Fruit fly (Drosophila melanogaster): ENCODE results near the gene CG14316.

The CG14316 gene

dm6 chr3R:18171983-18172967 lies 20.4 kb downstream of the CG14316 start (continued):
- TF ChIP-seq ato (GFP tag; IDR thresholded peaks at IDR 0.05; ENCODE audit: partially characterized antibody) = no peak
- no peak; the same call in 2 of the 4 replicates for TF ChIP-seq Dll (GFP tag; IDR thresholded peaks at IDR 0.05; ENCODE audit: partially characterized antibody)
- TF ChIP-seq CG9932 (GFP tag; IDR thresholded peaks at IDR 0.05) = peak; percentile 82
- TF ChIP-seq Adf1 (GFP tag; IDR thresholded peaks at IDR 0.05) = peak; percentile 67
- TF ChIP-seq sc (optimal IDR thresholded peaks at IDR 0.05) = no peak
- TF ChIP-seq sc (GFP tag; optimal IDR thresholded peaks at IDR 0.05) = peak; percentile 89
- peak; percentile 94 for TF ChIP-seq CG2120 (GFP tag; optimal IDR thresholded peaks at IDR 0.05)
- peak; percentile 38; the same call in 1 of the 3 replicates for TF ChIP-seq Doc3 (GFP tag; IDR thresholded peaks at IDR 0.05; ENCODE audit: partially characterized antibody)
- TF ChIP-seq HmgZ (tag; optimal IDR thresholded peaks at IDR 0.05) = peak; percentile 92
- peak; percentile 90 for TF ChIP-seq Fer3 (tag; optimal IDR thresholded peaks at IDR 0.05)
- TF ChIP-seq Ets65A (GFP tag) = peak; percentile 98
- no peak for TF ChIP-seq prd (optimal IDR thresholded peaks at IDR 0.05)
- TF ChIP-seq prd (GFP tag; IDR thresholded peaks at IDR 0.05) = peak; percentile 93
- TF ChIP-seq slbo (GFP tag; IDR thresholded peaks at IDR 0.05) = peak; percentile 87
- peak; percentile 52 for TF ChIP-seq luna (GFP tag; optimal IDR thresholded peaks at IDR 0.05)
- TF ChIP-seq CG12942 (GFP tag; optimal IDR thresholded peaks at IDR 0.05) = peak; percentile 88
- TF ChIP-seq tin (GFP tag; optimal IDR thresholded peaks at IDR 0.05) = peak; percentile 92
- peak; percentile 93 for TF ChIP-seq CG10147 (GFP tag; optimal IDR thresholded peaks at IDR 0.05)
- peak; percentile 89 for TF ChIP-seq CG15011 (GFP tag; optimal IDR thresholded peaks at IDR 0.05)
- TF ChIP-seq ATbp (GFP tag; optimal IDR thresholded peaks at IDR 0.05) = peak; percentile 94
- peak; percentile 92 for TF ChIP-seq bab2 (GFP tag; optimal IDR thresholded peaks at IDR 0.05)
- peak; percentile 43 for TF ChIP-seq ash1 (GFP tag; optimal IDR thresholded peaks at IDR 0.05)
- TF ChIP-seq CkIIα-i1 (GFP tag; IDR thresholded peaks at IDR 0.05) = no peak
- TF ChIP-seq TFAM (GFP tag; optimal IDR thresholded peaks at IDR 0.05) = peak; percentile 56
- peak; percentile 80 for TF ChIP-seq repo (GFP tag; optimal IDR thresholded peaks at IDR 0.05)
- no peak for TF ChIP-seq eve (GFP tag; optimal IDR thresholded peaks at IDR 0.05)
- TF ChIP-seq ab (GFP tag; optimal IDR thresholded peaks at IDR 0.05) = peak; percentile 80
- TF ChIP-seq CG15073 (GFP tag; optimal IDR thresholded peaks at IDR 0.05) = peak; percentile 63
- TF ChIP-seq CG32767 (GFP tag; IDR thresholded peaks at IDR 0.05) = peak; percentile 82
- TF ChIP-seq sim (GFP tag; IDR thresholded peaks at IDR 0.05) = no peak
- peak; percentile 91 for TF ChIP-seq CG1529 (GFP tag; optimal IDR thresholded peaks at IDR 0.05)
- TF ChIP-seq D (optimal IDR thresholded peaks at IDR 0.05) = no peak
- TF ChIP-seq D (GFP tag; optimal IDR thresholded peaks at IDR 0.05) = peak; percentile 94
- peak; percentile 97 for TF ChIP-seq CG8924 (tag; optimal IDR thresholded peaks at IDR 0.05)
- TF ChIP-seq gro (GFP tag; optimal IDR thresholded peaks at IDR 0.05) = peak; percentile 73
- TF ChIP-seq Hsf (GFP tag; optimal IDR thresholded peaks at IDR 0.05) = peak; percentile 95
- peak; percentile 96 for TF ChIP-seq CG12219 (GFP tag; optimal IDR thresholded peaks at IDR 0.05)
- TF ChIP-seq CG12104 (GFP tag; optimal IDR thresholded peaks at IDR 0.05) = peak; percentile 93
- TF ChIP-seq gsb-n (tag; optimal IDR thresholded peaks at IDR 0.05) = peak; percentile 91
- peak; percentile 86 for TF ChIP-seq trem (tag; optimal IDR thresholded peaks at IDR 0.05)
- TF ChIP-seq pum (GFP tag; optimal IDR thresholded peaks at IDR 0.05) = peak; percentile 91
- TF ChIP-seq CG12299 (tag; optimal IDR thresholded peaks at IDR 0.05) = peak; percentile 87
- peak; percentile 81; the same call in 2 of the 3 replicates for TF ChIP-seq ken (GFP tag; IDR thresholded peaks at IDR 0.05)
- TF ChIP-seq CG12155 (GFP tag; optimal IDR thresholded peaks at IDR 0.05) = peak; percentile 88
- TF ChIP-seq CrebB (tag; optimal IDR thresholded peaks at IDR 0.05) = peak; percentile 87
- peak; percentile 81 for TF ChIP-seq ssp (GFP tag; IDR thresholded peaks at IDR 0.05)
- TF ChIP-seq Poxn (GFP tag; IDR thresholded peaks at IDR 0.05) = peak; percentile 47; the same call in 1 of the 2 replicates
- peak; percentile 94 for TF ChIP-seq chn (GFP tag; optimal IDR thresholded peaks at IDR 0.05)
- peak; percentile 89 for TF ChIP-seq jing (GFP tag; optimal IDR thresholded peaks at IDR 0.05)
- peak; percentile 78 for TF ChIP-seq CG10959 (GFP tag; IDR thresholded peaks at IDR 0.05)

Data from whole organism, embryonic.